Worm (Caenorhabditis elegans) whole organism, midembryonic: Measurements from ENCODE around the gene vang-1.
A peak's percentile ranks its signal among the peaks of the same experiment; 100 is the strongest.

Source experiments
- cog-1 ChIP-seq: sonication (generic microtip); optimal IDR thresholded peaks from 2 replicates; lab custom pipeline; 2016; ENCODE audit warnings: missing genetic modification characterization, missing compliant biosample characterization
- med-1 ChIP-seq: sonication (generic microtip); optimal IDR thresholded peaks from 2 replicates; lab custom pipeline; 2017; ENCODE audit warnings: missing genetic modification characterization, mild to moderate bottlenecking, missing compliant biosample characterization, antibody characterized with exemption, missing genetic modification reagents; ENCODE audit not compliant: insufficient read depth
- ztf-23 ChIP-seq: fragments of 200-800 bp; sonication (Bioruptor generic); IDR thresholded peaks from 2 replicates; pipeline ENCODE4 v1.3.6; 2022; ENCODE audit warnings: missing genetic modification reagents, missing genetic modification characterization, missing compliant biosample characterization

ce11 chrX:2885318-2885908, at the start of gene vang-1:
- peak; percentile 59 for TF ChIP-seq cog-1 (tag; lab: Kevin White, UChicago)
- TF ChIP-seq med-1 (GFP tag; lab: Kevin White, UChicago), result no peak
- peak; percentile 54; the same call in 1 of the 2 replicates for TF ChIP-seq ztf-23 (GFP tag; lab: Robert Waterston, UW)
